Fruit fly (Drosophila melanogaster): ENCODE results near the gene CG14073.

- TF ChIP-seq CG8478 (optimal IDR thresholded peaks at IDR 0.05): no peak
- no peak for TF ChIP-seq EcR (GFP tag; optimal IDR thresholded peaks at IDR 0.05)
- TF ChIP-seq pan (optimal IDR thresholded peaks at IDR 0.05): no peak
Observed at dm6 chr3L:18786066-18786426, 34.4 kb downstream of the CG14073 start.

All from whole organism.